Fruit fly (Drosophila melanogaster) whole organism, embryonic: ENCODE data around the gene qjt.

Experiments used
- CG10209 ChIP-seq: fragments of 200-800 bp; sonication (Bioruptor generic); optimal IDR thresholded peaks from 3 replicates; lab custom pipeline; 2017; ENCODE audit warnings: missing biosample characterization, mild to moderate bottlenecking, missing genetic modification characterization, missing genetic modification reagents
- CG10654 ChIP-seq: fragments of 200-800 bp; sonication (Bioruptor generic); optimal IDR thresholded peaks from 2 replicates; lab custom pipeline; 2016; ENCODE audit warnings: missing biosample characterization, missing genetic modification characterization
- CG11504 ChIP-seq: fragments of 200-800 bp; sonication (Bioruptor generic); optimal IDR thresholded peaks from 3 replicates; lab custom pipeline; 2019; ENCODE audit warnings: missing biosample characterization, mild to moderate bottlenecking, missing genetic modification characterization, moderate library complexity
- CG1233 ChIP-seq: fragments of 200-800 bp; sonication (Bioruptor generic); optimal IDR thresholded peaks from 4 replicates; lab custom pipeline; 2018; ENCODE audit warnings: missing biosample characterization, mild to moderate bottlenecking, missing genetic modification characterization
- CG12391 ChIP-seq: fragments of 200-800 bp; sonication (Bioruptor generic); optimal IDR thresholded peaks from 3 replicates; lab custom pipeline; 2018; ENCODE audit warnings: missing biosample characterization, mild to moderate bottlenecking, missing genetic modification characterization, moderate library complexity
- CG12744 ChIP-seq: fragments of 200-800 bp; sonication (Bioruptor generic); optimal IDR thresholded peaks from 2 replicates; lab custom pipeline; 2016; ENCODE audit warnings: missing biosample characterization, missing genetic modification characterization
- CG13123 ChIP-seq: fragments of 200-800 bp; sonication (Bioruptor generic); optimal IDR thresholded peaks from 2 replicates; lab custom pipeline; 2016; ENCODE audit warnings: missing biosample characterization, missing genetic modification characterization
- CG16779 ChIP-seq: fragments of 200-800 bp; sonication (Bioruptor generic); IDR thresholded peaks from 2 replicates; pipeline ENCODE4 v1.3.6; 2022; ENCODE audit warnings: missing biosample characterization, missing genetic modification characterization
- CG17829 ChIP-seq: fragments of 200-800 bp; optimal IDR thresholded peaks from 2 replicates; lab custom pipeline; 2019; ENCODE audit warnings: missing biosample characterization, mild to moderate bottlenecking, missing genetic modification characterization, moderate library complexity
- CG31441 ChIP-seq: fragments of 200-800 bp; sonication (Bioruptor generic); IDR thresholded peaks from 2 replicates; pipeline ENCODE4 v1.3.6; 2022; ENCODE audit warnings: missing biosample characterization, missing genetic modification characterization
- CG3163 ChIP-seq: fragments of 200-800 bp; sonication (Bioruptor generic); optimal IDR thresholded peaks from 3 replicates; lab custom pipeline; 2016; ENCODE audit warnings: missing biosample characterization, missing genetic modification characterization
- CG5953 ChIP-seq: fragments of 200-800 bp; sonication (Bioruptor generic); IDR thresholded peaks from 2 replicates; pipeline ENCODE4 v1.3.6; 2022; ENCODE audit warnings: missing biosample characterization, missing genetic modification characterization
- CG6854 ChIP-seq: fragments of 200-800 bp; sonication (Bioruptor generic); optimal IDR thresholded peaks from 3 replicates; lab custom pipeline; 2017; ENCODE audit warnings: missing biosample characterization, mild to moderate bottlenecking, missing genetic modification characterization
- CG7839 ChIP-seq: fragments of 200-800 bp; sonication (Bioruptor generic); optimal IDR thresholded peaks from 3 replicates; lab custom pipeline; 2018; ENCODE audit warnings: missing biosample characterization, mild to moderate bottlenecking, missing genetic modification characterization, moderate library complexity
- CG7987 ChIP-seq: fragments of 200-800 bp; sonication (Bioruptor generic); optimal IDR thresholded peaks from 2 replicates; lab custom pipeline; 2018; ENCODE audit warnings: missing biosample characterization, mild to moderate bottlenecking, missing genetic modification characterization, moderate library complexity
- CG9609 ChIP-seq: fragments of 200-800 bp; sonication (Bioruptor generic); optimal IDR thresholded peaks from 3 replicates; lab custom pipeline; 2016; ENCODE audit warnings: missing biosample characterization, missing genetic modification characterization
- CG9727 ChIP-seq: fragments of 200-800 bp; sonication (Bioruptor generic); optimal IDR thresholded peaks from 3 replicates; lab custom pipeline; 2017; ENCODE audit warnings: missing biosample characterization, mild to moderate bottlenecking, missing genetic modification characterization
- CG9876 ChIP-seq: fragments of 200-800 bp; sonication (Bioruptor generic); optimal IDR thresholded peaks from 2 replicates; lab custom pipeline; 2016; ENCODE audit warnings: missing biosample characterization, missing genetic modification characterization
- Chrac-16 ChIP-seq: fragments of 200-800 bp; sonication (Bioruptor generic); optimal IDR thresholded peaks from 3 replicates; lab custom pipeline; 2016; ENCODE audit warnings: missing biosample characterization, missing genetic modification characterization
- Ets65A ChIP-seq: fragments of 200-800 bp; sonication (Bioruptor generic); peaks from one replicate; lab custom pipeline; 2016; ENCODE audit warnings: missing biosample characterization, missing genetic modification characterization
- Jarid2 ChIP-seq: fragments of 200-800 bp; sonication (Bioruptor generic); optimal IDR thresholded peaks from 3 replicates; lab custom pipeline; 2017; ENCODE audit warnings: mild to moderate bottlenecking, missing biosample characterization, missing genetic modification reagents, missing genetic modification characterization
- Mad ChIP-seq: fragments of 200-800 bp; sonication (Bioruptor generic); optimal IDR thresholded peaks from 2 replicates; lab custom pipeline; 2016; ENCODE audit warnings: missing biosample characterization, missing genetic modification characterization
- Meics ChIP-seq: fragments of 200-800 bp; sonication (Bioruptor generic); optimal IDR thresholded peaks from 2 replicates; lab custom pipeline; 2017; ENCODE audit warnings: missing biosample characterization, mild to moderate bottlenecking, missing genetic modification characterization
- Nf-YC ChIP-seq: fragments of 200-800 bp; optimal IDR thresholded peaks from 3 replicates; lab custom pipeline; 2019; ENCODE audit warnings: missing biosample characterization, mild to moderate bottlenecking, missing genetic modification characterization, moderate library complexity
- NfI ChIP-seq: fragments of 200-800 bp; sonication (Bioruptor generic); optimal IDR thresholded peaks from 3 replicates; lab custom pipeline; 2018; ENCODE audit warnings: missing biosample characterization, mild to moderate bottlenecking, missing genetic modification characterization, moderate library complexity
- PHDP ChIP-seq: fragments of 200-800 bp; sonication (Bioruptor generic); optimal IDR thresholded peaks from 3 replicates; lab custom pipeline; 2018; ENCODE audit warnings: missing biosample characterization, mild to moderate bottlenecking, missing genetic modification characterization, moderate library complexity
- Scr ChIP-seq: fragments of 200-800 bp; sonication (Bioruptor generic); IDR thresholded peaks from 2 replicates; pipeline ENCODE4 v1.3.6; 2022; ENCODE audit warnings: missing biosample characterization, missing genetic modification characterization; ENCODE audit not compliant: partially characterized antibody
- Side ChIP-seq: fragments of 200-800 bp; sonication (Bioruptor generic); optimal IDR thresholded peaks from 2 replicates; lab custom pipeline; 2016; ENCODE audit warnings: missing biosample characterization, missing genetic modification characterization
- Sry-β ChIP-seq: fragments of 200-800 bp; sonication (Bioruptor generic); optimal IDR thresholded peaks from 2 replicates; lab custom pipeline; 2018; ENCODE audit warnings: missing biosample characterization, mild to moderate bottlenecking, missing genetic modification characterization, moderate library complexity
- Xrp1 ChIP-seq: fragments of 200-800 bp; sonication (Bioruptor generic); IDR thresholded peaks from 2 replicates; pipeline ENCODE4 v1.3.6; 2022; ENCODE audit warnings: missing biosample characterization, missing genetic modification characterization
- ac ChIP-seq: fragments of 200-800 bp; sonication (Bioruptor generic); optimal IDR thresholded peaks from 3 replicates; lab custom pipeline; 2017; ENCODE audit warnings: missing biosample characterization, mild to moderate bottlenecking, missing genetic modification characterization
- bbx ChIP-seq: fragments of 200-800 bp; sonication (Bioruptor generic); IDR thresholded peaks from 2 replicates; pipeline ENCODE4 v1.3.6; 2022; ENCODE audit warnings: missing biosample characterization, missing genetic modification characterization; ENCODE audit not compliant: partially characterized antibody
- bigmax ChIP-seq: fragments of 200-800 bp; sonication (Bioruptor generic); optimal IDR thresholded peaks from 2 replicates; lab custom pipeline; 2018; ENCODE audit warnings: missing biosample characterization, mild to moderate bottlenecking, missing genetic modification characterization
- bowl ChIP-seq: fragments of 200-800 bp; sonication (Bioruptor generic); IDR thresholded peaks from 2 replicates; pipeline ENCODE4 v1.3.6; 2022; ENCODE audit warnings: missing biosample characterization, missing genetic modification characterization
- cg ChIP-seq: fragments of 200-800 bp; sonication (Bioruptor generic); optimal IDR thresholded peaks from 3 replicates; lab custom pipeline; 2019; ENCODE audit warnings: missing biosample characterization, mild to moderate bottlenecking, missing genetic modification characterization, moderate library complexity
- dm ChIP-seq: fragments of 200-800 bp; sonication (Bioruptor generic); optimal IDR thresholded peaks from 3 replicates; lab custom pipeline; 2016; ENCODE audit warnings: missing biosample characterization, missing genetic modification characterization
- dmrt99B ChIP-seq: fragments of 200-800 bp; sonication (Bioruptor generic); optimal IDR thresholded peaks from 2 replicates; lab custom pipeline; 2018; ENCODE audit warnings: missing biosample characterization, mild to moderate bottlenecking, missing genetic modification characterization, moderate library complexity
- gem ChIP-seq: fragments of 200-800 bp; sonication (Bioruptor generic); optimal IDR thresholded peaks from 2 replicates; lab custom pipeline; 2019; ENCODE audit warnings: missing biosample characterization, mild to moderate bottlenecking, missing genetic modification characterization, moderate library complexity
- nmo ChIP-seq: fragments of 200-800 bp; sonication (Bioruptor generic); optimal IDR thresholded peaks from 2 replicates; lab custom pipeline; 2018; ENCODE audit warnings: missing biosample characterization, mild to moderate bottlenecking, missing genetic modification characterization, moderate library complexity
- phol ChIP-seq: fragments of 200-800 bp; sonication (Bioruptor generic); optimal IDR thresholded peaks from 3 replicates; lab custom pipeline; 2018; ENCODE audit warnings: missing biosample characterization, mild to moderate bottlenecking, missing genetic modification characterization, moderate library complexity
- pita ChIP-seq: fragments of 200-800 bp; sonication (Bioruptor generic); optimal IDR thresholded peaks from 2 replicates; lab custom pipeline; 2017; ENCODE audit warnings: missing biosample characterization, mild to moderate bottlenecking, missing genetic modification characterization
- row ChIP-seq: fragments of 200-800 bp; sonication (Bioruptor generic); IDR thresholded peaks from 3 replicates; pipeline ENCODE4 v1.3.6; 2022; ENCODE audit warnings: missing biosample characterization, missing genetic modification characterization
- tap ChIP-seq: fragments of 200-800 bp; optimal IDR thresholded peaks from 3 replicates; lab custom pipeline; 2019; ENCODE audit warnings: missing biosample characterization, mild to moderate bottlenecking, missing genetic modification characterization, moderate library complexity
- ttk ChIP-seq: fragments of 200-800 bp; sonication (Bioruptor generic); IDR thresholded peaks from 2 replicates; pipeline ENCODE4 v2.1.2; 2022; ENCODE audit warnings: missing biosample characterization, missing genetic modification characterization
- unpg ChIP-seq: fragments of 200-800 bp; sonication (Bioruptor generic); optimal IDR thresholded peaks from 3 replicates; lab custom pipeline; 2018; ENCODE audit warnings: missing biosample characterization, mild to moderate bottlenecking, missing genetic modification characterization, moderate library complexity
- vvl ChIP-seq: fragments of 200-800 bp; sonication (Bioruptor generic); IDR thresholded peaks from 2 replicates; pipeline ENCODE4 v1.3.6; 2022; ENCODE audit warnings: missing biosample characterization, missing genetic modification characterization
- wek ChIP-seq: fragments of 200-800 bp; sonication (Bioruptor generic); optimal IDR thresholded peaks from 3 replicates; lab custom pipeline; 2018; ENCODE audit warnings: missing biosample characterization, mild to moderate bottlenecking, missing genetic modification characterization, moderate library complexity
- zen ChIP-seq: fragments of 200-800 bp; sonication (Bioruptor generic); optimal IDR thresholded peaks from 3 replicates; lab custom pipeline; 2018; ENCODE audit warnings: missing biosample characterization, mild to moderate bottlenecking, missing genetic modification characterization, moderate library complexity
- zf30C ChIP-seq: fragments of 200-800 bp; sonication (Bioruptor generic); optimal IDR thresholded peaks from 3 replicates; lab custom pipeline; 2018; ENCODE audit warnings: missing biosample characterization, mild to moderate bottlenecking, missing genetic modification characterization
- zfh1 ChIP-seq: fragments of 200-800 bp; sonication (Bioruptor generic); IDR thresholded peaks from 3 replicates; pipeline ENCODE4 v1.3.6; 2022; ENCODE audit warnings: missing biosample characterization, missing genetic modification characterization

The qjt gene

DNA sequence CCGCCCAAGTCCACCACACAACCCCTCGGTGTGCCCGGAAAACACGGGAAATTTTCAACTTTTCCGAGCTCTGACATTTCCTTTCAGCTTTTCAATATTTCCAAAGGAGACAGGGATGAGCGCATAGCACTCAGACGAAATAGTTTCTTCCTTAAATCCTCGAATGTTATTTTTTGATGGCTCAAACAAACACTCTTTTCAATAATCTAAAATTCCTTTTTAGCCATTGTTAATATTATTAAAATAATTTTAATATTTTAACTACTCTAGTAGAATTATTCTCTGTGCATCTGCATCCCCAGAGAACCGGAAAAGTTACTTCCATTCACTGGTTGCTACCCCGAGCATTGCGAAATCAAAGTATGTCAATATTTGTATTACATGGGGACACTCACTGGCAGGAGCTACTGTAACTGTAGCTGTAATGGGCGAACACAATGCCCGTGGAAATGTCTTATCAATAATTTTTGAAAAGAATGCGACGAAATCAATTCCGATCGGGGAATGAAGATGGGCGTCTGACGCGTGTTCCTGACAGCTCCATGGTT is 21.1 kb upstream of the qjt start (continued):
- TF ChIP-seq cg (no peak), Meics (peak; percentile 15), nmo (GFP tag; lab: Kevin White, UChicago) (peak; percentile 31), ac (GFP tag; lab: Kevin White, UChicago) (no peak), NfI (GFP tag; lab: Kevin White, UChicago) (no peak), bbx (GFP tag; lab: Robert Waterston, UW) (no peak), phol (tag; lab: Kevin White, UChicago) (peak; percentile 18), CG5953 (GFP tag; lab: Robert Waterston, UW) (0 out of 2 replicates have a peak, but pooled peaks have one; percentile 24), Ets65A (GFP tag; lab: Kevin White, UChicago) (peak; percentile 25), Side (no peak), Jarid2 (GFP tag; lab: Kevin White, UChicago) (no peak), zfh1 (peak; percentile 32; the same call in 1 of the 3 replicates), CG10654 (GFP tag; lab: Kevin White, UChicago) (no peak), CG7987 (GFP tag; lab: Kevin White, UChicago) (no peak), pita (GFP tag; lab: Kevin White, UChicago) (no peak), vvl (GFP tag; lab: Robert Waterston, UW) (0 out of 2 replicates have a peak, but pooled peaks have one; percentile 16), CG31441 (GFP tag; lab: Robert Waterston, UW) (peak; percentile 38; the same call in 1 of the 2 replicates), Scr (GFP tag; lab: Robert Waterston, UW) (no peak), CG1233 (GFP tag; lab: Kevin White, UChicago) (peak; percentile 17), zen (tag; lab: Kevin White, UChicago) (no peak), row (GFP tag; lab: Robert Waterston, UW) (peak; percentile 61), tap (tag; lab: Kevin White, UChicago) (peak; percentile 13), CG16779 (GFP tag; lab: Robert Waterston, UW) (no peak), dm (no peak), Nf-YC (tag; lab: Kevin White, UChicago) (no peak), CG6854 (GFP tag; lab: Kevin White, UChicago) (no peak), ttk (no peak), Xrp1 (peak; percentile 62; the same call in 1 of the 2 replicates), CG12744 (GFP tag; lab: Kevin White, UChicago) (no peak), Mad (no peak), CG17829 (tag; lab: Kevin White, UChicago) (peak; percentile 23), dmrt99B (tag; lab: Kevin White, UChicago) (peak; percentile 38), CG9727 (peak; percentile 36), CG11504 (tag; lab: Kevin White, UChicago) (peak; percentile 55), CG7839 (peak; percentile 24), zf30C (peak; percentile 42), Chrac-16 (no peak), gem (peak; percentile 51), Sry-β (GFP tag; lab: Kevin White, UChicago) (peak; percentile 31), CG13123 (no peak), PHDP (tag; lab: Kevin White, UChicago) (peak; percentile 26), CG9609 (GFP tag; lab: Kevin White, UChicago) (no peak), CG3163 (GFP tag; lab: Kevin White, UChicago) (no peak), bowl (GFP tag; lab: Robert Waterston, UW) (no peak), wek (no peak), bigmax (no peak), CG9876 (GFP tag; lab: Kevin White, UChicago) (no peak), unpg (GFP tag; lab: Kevin White, UChicago) (no peak), CG12391 (peak; percentile 39), CG10209 (GFP tag; lab: Kevin White, UChicago) (peak; percentile 37)
